Worm (Caenorhabditis elegans) whole organism, early embryonic: ENCODE measurements around the gene F44E2.4.

Experiments
- B0310.2 ChIP-seq: sonication (generic microtip); optimal IDR thresholded peaks from 2 replicates; lab custom pipeline; 2016; ENCODE audit warnings: mild to moderate bottlenecking, missing genetic modification characterization, missing compliant biosample characterization
- F13C5.2 ChIP-seq: sonication (generic microtip); optimal IDR thresholded peaks from 2 replicates; lab custom pipeline; 2017; ENCODE audit warnings: mild to moderate bottlenecking, missing genetic modification characterization, inconsistent platforms, missing compliant biosample characterization
- aly-1 ChIP-seq: sonication (generic microtip); optimal IDR thresholded peaks from 2 replicates; lab custom pipeline; 2016; ENCODE audit warnings: missing genetic modification characterization, missing compliant biosample characterization
- ama-1 ChIP-seq: fragments of 150-350 bp; optimal IDR thresholded peaks from 2 replicates; lab custom pipeline; 2014
- ceh-13 ChIP-seq: fragments of 200-800 bp; sonication (Bioruptor generic); optimal IDR thresholded peaks from 2 replicates; lab custom pipeline; 2018; ENCODE audit warnings: mild to moderate bottlenecking, missing genetic modification characterization, missing compliant biosample characterization
- ceh-36 ChIP-seq: sonication (generic microtip); optimal IDR thresholded peaks from 2 replicates; lab custom pipeline; 2016; ENCODE audit warnings: missing genetic modification characterization, inconsistent platforms, missing compliant biosample characterization
- ets-7 ChIP-seq: sonication (generic microtip); optimal IDR thresholded peaks from 2 replicates; lab custom pipeline; 2016; ENCODE audit warnings: missing genotype, missing genetic modification characterization, missing compliant biosample characterization
- flt-1 ChIP-seq: fragments of 200-800 bp; sonication (Bioruptor generic); IDR thresholded peaks from 2 replicates; pipeline ENCODE4 v1.3.6; 2022; ENCODE audit warnings: missing genetic modification characterization, missing compliant biosample characterization
- hmbx-1 ChIP-seq: sonication (generic microtip); optimal IDR thresholded peaks from 2 replicates; lab custom pipeline; 2016; ENCODE audit warnings: mild to moderate bottlenecking, missing genetic modification characterization, missing compliant biosample characterization
- hmg-4 ChIP-seq: fragments of 200-800 bp; sonication (Bioruptor generic); optimal IDR thresholded peaks from 2 replicates; lab custom pipeline; 2018; ENCODE audit warnings: mild to moderate bottlenecking, missing genetic modification characterization, missing compliant biosample characterization
- hnd-1 ChIP-seq: sonication (generic microtip); optimal IDR thresholded peaks from 2 replicates; lab custom pipeline; 2016; ENCODE audit warnings: missing genetic modification characterization, missing compliant biosample characterization
- pes-1 ChIP-seq: fragments of 200-800 bp; sonication (Bioruptor generic); IDR thresholded peaks from 2 replicates; pipeline ENCODE4 v1.3.6; 2022; ENCODE audit warnings: missing genetic modification reagents, missing genetic modification characterization, missing compliant biosample characterization
- scrt-1 ChIP-seq: fragments of 200-800 bp; sonication (Bioruptor generic); IDR thresholded peaks from 2 replicates; pipeline ENCODE4 v1.3.6; 2022; ENCODE audit warnings: missing genetic modification characterization, missing compliant biosample characterization
- sea-1 ChIP-seq: fragments of 200-800 bp; sonication (Bioruptor generic); conservative IDR thresholded peaks from 2 replicates; pipeline ENCODE4 v1.3.6; 2022; ENCODE audit warnings: missing genetic modification characterization, missing compliant biosample characterization
- tbx-11 ChIP-seq: fragments of 200-800 bp; sonication (Bioruptor generic); IDR thresholded peaks from 2 replicates; pipeline ENCODE4 v1.3.6; 2022; ENCODE audit warnings: missing genetic modification characterization, missing compliant biosample characterization
- tbx-37 ChIP-seq: fragments of 200-800 bp; sonication (Bioruptor generic); conservative IDR thresholded peaks from 2 replicates; pipeline ENCODE4 v1.3.6; 2022; ENCODE audit warnings: missing genetic modification reagents, missing genetic modification characterization, missing compliant biosample characterization
- tra-4 ChIP-seq: sonication (generic microtip); optimal IDR thresholded peaks from 2 replicates; lab custom pipeline; 2017; ENCODE audit warnings: missing genetic modification characterization, missing compliant biosample characterization

F44E2.4 gene

ce11 chrIII:8818599-8818998 lies 19.6 kb downstream of the F44E2.4 start, which contains the start of gene pat-2:
Gene pat-2 (plus strand): TSS chrIII:8818899.
- no peak for TF ChIP-seq ets-7 (tag; lab: Kevin White, UChicago)
- TF ChIP-seq hnd-1 (tag; lab: Kevin White, UChicago): no peak
- no peak for TF ChIP-seq aly-1
- TF ChIP-seq hmg-4 (GFP tag; lab: Kevin White, UChicago): no peak
- TF ChIP-seq ceh-36 (tag; lab: Kevin White, UChicago): no peak
- no peak for TF ChIP-seq tbx-11 (GFP tag; lab: Robert Waterston, UW)
- no peak for TF ChIP-seq pes-1 (GFP tag; lab: Robert Waterston, UW)
- no peak for TF ChIP-seq tbx-37 (GFP tag; lab: Robert Waterston, UW)
- TF ChIP-seq ceh-13 (GFP tag; lab: Kevin White, UChicago): no peak
- no peak for TF ChIP-seq B0310.2 (tag; lab: Kevin White, UChicago)
- no peak for TF ChIP-seq scrt-1 (GFP tag; lab: Robert Waterston, UW)
- no peak for TF ChIP-seq F13C5.2 (tag; lab: Kevin White, UChicago)
- no peak for TF ChIP-seq sea-1
- TF ChIP-seq hmbx-1 (tag; lab: Kevin White, UChicago): no peak
- no peak for TF ChIP-seq flt-1

- TF ChIP-seq sea-1 (no peak), F13C5.2 (tag; lab: Kevin White, UChicago) (no peak), flt-1 (no peak), scrt-1 (GFP tag; lab: Robert Waterston, UW) (no peak), tbx-11 (GFP tag; lab: Robert Waterston, UW) (no peak), ceh-13 (GFP tag; lab: Kevin White, UChicago) (no peak), ets-7 (tag; lab: Kevin White, UChicago) (no peak), ama-1 (lab: Kevin White, UChicago) (no peak), pes-1 (GFP tag; lab: Robert Waterston, UW) (no peak), hmg-4 (GFP tag; lab: Kevin White, UChicago) (no peak), hnd-1 (tag; lab: Kevin White, UChicago) (no peak), tra-4 (tag; lab: Kevin White, UChicago) (no peak), hmbx-1 (tag; lab: Kevin White, UChicago) (no peak), tbx-37 (GFP tag; lab: Robert Waterston, UW) (no peak), ceh-36 (tag; lab: Kevin White, UChicago) (no peak), aly-1 (no peak), B0310.2 (tag; lab: Kevin White, UChicago) (no peak)
Observed at ce11 chrIII:8815699-8816098, 22.5 kb downstream of the F44E2.4 start.

- TF ChIP-seq hmbx-1 (tag; lab: Kevin White, UChicago): no peak
- TF ChIP-seq tra-4 (tag; lab: Kevin White, UChicago): no peak
- no peak for TF ChIP-seq F13C5.2 (tag; lab: Kevin White, UChicago)
- TF ChIP-seq pes-1 (GFP tag; lab: Robert Waterston, UW): no peak
- no peak for TF ChIP-seq flt-1
- no peak for TF ChIP-seq ceh-36 (tag; lab: Kevin White, UChicago)
- no peak for TF ChIP-seq B0310.2 (tag; lab: Kevin White, UChicago)
- no peak for TF ChIP-seq hnd-1 (tag; lab: Kevin White, UChicago)
- TF ChIP-seq ama-1 (lab: Kevin White, UChicago): no peak
- TF ChIP-seq sea-1: no peak
- no peak for TF ChIP-seq tbx-11 (GFP tag; lab: Robert Waterston, UW)
- no peak for TF ChIP-seq aly-1
- TF ChIP-seq scrt-1 (GFP tag; lab: Robert Waterston, UW): no peak
- TF ChIP-seq ceh-13 (GFP tag; lab: Kevin White, UChicago): no peak
- no peak for TF ChIP-seq hmg-4 (GFP tag; lab: Kevin White, UChicago)
- TF ChIP-seq tbx-37 (GFP tag; lab: Robert Waterston, UW): no peak
- TF ChIP-seq ets-7 (tag; lab: Kevin White, UChicago): no peak
Observed at ce11 chrIII:8811111-8811510, 27.1 kb downstream of the F44E2.4 start.

ce11 chrIII:8809245-8809971 lies 28.8 kb downstream of the F44E2.4 start, which contains the start of gene prx-19:
Gene prx-19 (minus strand): TSS chrIII:8809295.
- no peak for TF ChIP-seq scrt-1 (GFP tag; lab: Robert Waterston, UW)
- TF ChIP-seq tra-4 (tag; lab: Kevin White, UChicago): no peak
- no peak for TF ChIP-seq pes-1 (GFP tag; lab: Robert Waterston, UW)
- no peak for TF ChIP-seq B0310.2 (tag; lab: Kevin White, UChicago)
- no peak for TF ChIP-seq hmbx-1 (tag; lab: Kevin White, UChicago)
- no peak for TF ChIP-seq tbx-37 (GFP tag; lab: Robert Waterston, UW)

ce11 chrIII:8807246-8807645 lies 31.0 kb downstream of the F44E2.4 start, which contains the start of gene F54F2.7:
Gene F54F2.7 (minus strand): TSS chrIII:8807346.
- no peak for TF ChIP-seq tra-4 (tag; lab: Kevin White, UChicago)
- TF ChIP-seq tbx-37 (GFP tag; lab: Robert Waterston, UW): no peak
- TF ChIP-seq ama-1 (lab: Kevin White, UChicago): no peak
- no peak for TF ChIP-seq B0310.2 (tag; lab: Kevin White, UChicago)

- TF ChIP-seq tbx-11 (GFP tag; lab: Robert Waterston, UW) (no peak), F13C5.2 (tag; lab: Kevin White, UChicago) (no peak), pes-1 (GFP tag; lab: Robert Waterston, UW) (no peak), ets-7 (tag; lab: Kevin White, UChicago) (no peak), ama-1 (lab: Kevin White, UChicago) (no peak), flt-1 (no peak), hmbx-1 (tag; lab: Kevin White, UChicago) (no peak), tbx-37 (GFP tag; lab: Robert Waterston, UW) (no peak), sea-1 (no peak), aly-1 (no peak), ceh-13 (GFP tag; lab: Kevin White, UChicago) (no peak), tra-4 (tag; lab: Kevin White, UChicago) (no peak), hmg-4 (GFP tag; lab: Kevin White, UChicago) (no peak), hnd-1 (tag; lab: Kevin White, UChicago) (no peak)
Observed at ce11 chrIII:8805815-8806214, 32.4 kb downstream of the F44E2.4 start.
